Worm (Caenorhabditis elegans): ENCODE data around the gene F59A6.11.

DNA sequence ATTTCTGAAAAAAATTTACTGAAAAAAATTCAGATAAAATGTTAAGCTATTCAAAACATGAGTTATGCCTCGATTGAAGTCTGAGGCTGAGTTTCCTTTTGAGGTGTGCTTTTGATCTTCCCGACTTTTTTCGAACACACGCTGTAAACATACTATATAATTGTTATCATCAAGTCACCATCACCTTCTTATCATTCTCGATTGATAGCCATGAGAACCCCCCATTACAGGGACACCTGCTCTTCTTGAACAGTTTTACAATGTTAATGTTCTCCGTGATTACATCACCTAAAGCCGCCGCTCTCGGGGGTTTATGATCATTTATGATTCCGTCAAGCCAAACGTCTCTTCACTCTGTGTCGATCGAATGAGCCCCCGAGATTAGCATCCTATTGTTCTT is 14.4 kb downstream of the F59A6.11 start:
- TF ChIP-seq him-1 (tag; optimal IDR thresholded peaks at IDR 0.05) (no peak), W03F9.2 (tag; optimal IDR thresholded peaks at IDR 0.05) (no peak), dao-5 (tag; optimal IDR thresholded peaks at IDR 0.05) (no peak)

Data from whole organism, L4/young adult.